Fruit fly (Drosophila melanogaster) ovary, adult (tissue): Measurements from ENCODE around the gene CG2577.

Experiments used
- CG17801 ChIP-seq: fragments of 200-800 bp; optimal IDR thresholded peaks from 2 replicates; lab custom pipeline; 2019; ENCODE audit warnings: missing biosample characterization, mild to moderate bottlenecking, missing genetic modification characterization, moderate library complexity; ENCODE audit not compliant: partially characterized antibody

CG2577 gene

DNA sequence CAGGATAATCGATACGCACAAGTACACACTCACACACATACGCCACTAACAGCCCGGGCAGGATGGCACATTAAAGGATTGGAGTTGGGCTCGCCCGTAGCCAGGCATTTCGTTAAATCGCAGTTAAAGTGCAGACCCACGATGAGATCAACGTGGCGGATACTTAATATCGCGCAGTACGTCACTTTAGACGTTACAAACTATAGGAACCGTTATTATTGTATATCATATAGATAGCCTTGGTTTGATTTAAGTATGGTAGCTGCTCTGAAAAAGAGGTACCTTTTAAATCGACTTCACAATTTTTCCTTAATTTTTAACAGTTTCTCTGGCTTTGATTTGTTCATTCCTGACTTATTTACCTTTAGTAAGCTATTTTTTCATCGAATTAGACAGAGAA lies at the start of gene CG2577:
CG2577 (plus strand) TSS at position 301 of the 400 bp plus-strand sequence.
- TF ChIP-seq CG17801, result no peak

DNA sequence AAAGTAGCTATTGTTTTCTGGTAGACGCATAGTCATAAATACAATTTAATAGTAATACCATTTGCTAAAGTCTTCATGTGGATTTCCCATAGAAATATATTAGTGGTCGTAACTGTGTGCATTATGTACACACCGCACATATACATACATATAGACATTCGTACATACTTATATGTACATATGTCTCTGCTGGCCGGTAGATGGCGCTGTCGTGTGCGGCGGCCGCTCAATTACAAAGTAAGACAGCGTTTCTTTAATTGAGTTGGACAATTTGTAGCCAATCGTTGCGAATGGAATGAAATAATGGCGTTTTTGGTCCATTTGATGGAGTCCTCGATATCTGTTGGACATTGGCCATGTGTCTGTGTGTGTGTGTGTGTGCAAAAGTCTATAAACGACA lies 19.5 kb upstream of the CG2577 start:
- no peak for TF ChIP-seq CG17801

dm6 chrX:12356093-12356492 lies 16.8 kb upstream of the CG2577 start:
- TF ChIP-seq CG17801, result no peak

dm6 chrX:12377655-12378054 lies 4.7 kb downstream of the CG2577 start, which contains the start of gene Ir11a:
Gene Ir11a, minus strand, starts transcription at chrX:12377755.
- no peak for TF ChIP-seq CG17801

DNA sequence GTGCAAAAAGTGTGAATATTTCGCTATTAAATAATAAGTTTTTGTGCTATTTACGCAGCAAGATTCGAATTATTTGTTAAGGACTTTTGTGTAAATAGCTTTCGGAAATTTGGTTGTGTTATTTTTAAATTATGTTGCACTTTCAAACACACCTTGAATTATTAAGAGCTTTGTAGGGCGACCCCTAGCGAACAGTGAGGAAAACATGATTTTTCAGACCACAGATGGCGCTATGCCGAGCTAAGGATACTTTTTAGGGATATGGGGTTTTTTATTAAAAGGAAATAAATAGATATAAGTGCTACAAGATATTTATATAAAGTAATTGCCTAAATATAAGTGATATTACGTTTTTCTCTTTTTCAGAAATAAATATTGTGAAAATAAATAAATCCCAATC lies 13.3 kb downstream of the CG2577 start:
- TF ChIP-seq CG17801, result no peak

DNA sequence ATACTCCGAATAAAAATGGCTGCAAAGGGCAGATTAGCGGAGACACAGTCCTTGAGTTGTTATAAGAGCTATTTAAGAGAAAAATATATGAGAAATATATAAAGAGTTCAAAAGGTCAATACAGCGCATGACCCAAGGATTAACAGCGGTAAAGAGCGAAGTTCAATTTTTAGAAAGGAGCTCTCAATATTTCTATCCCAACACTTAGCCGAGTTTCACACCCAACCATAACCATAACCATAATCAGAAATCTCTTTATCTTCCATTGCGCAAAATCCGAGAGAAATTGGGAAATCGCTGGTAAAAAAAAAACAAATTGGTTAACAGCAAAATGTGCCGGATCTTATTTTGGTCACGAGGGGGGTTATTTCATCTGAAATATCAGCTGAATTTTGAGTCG lies 16.2 kb downstream of the CG2577 start:
- no peak for TF ChIP-seq CG17801

dm6 chrX:12391732-12392131 lies 18.8 kb downstream of the CG2577 start:
- TF ChIP-seq CG17801, result no peak

dm6 chrX:12408377-12408911 lies 35.5 kb downstream of the CG2577 start, which contains the start of the genes CG32651 and CG2574:
Gene CG32651, minus strand, starts transcription at chrX:12408477.
Gene CG2574, plus strand, starts transcription at chrX:12408861.
- no peak for TF ChIP-seq CG17801
